Fruit fly (Drosophila melanogaster) whole organism, embryonic: Measurements from ENCODE around the gene bark.
A peak's percentile ranks its signal among the peaks of the same experiment; 100 is the strongest.

Experiments used
- Aef1 ChIP-seq: fragments of 200-800 bp; sonication (Bioruptor generic); IDR thresholded peaks from 3 replicates; pipeline ENCODE4 v1.3.6; 2022; ENCODE audit warnings: missing biosample characterization, missing genetic modification characterization
- BtbVII ChIP-seq: fragments of 200-800 bp; sonication (Bioruptor generic); optimal IDR thresholded peaks from 3 replicates; lab custom pipeline; 2017; ENCODE audit warnings: missing biosample characterization, mild to moderate bottlenecking, missing genetic modification characterization
- CG1024 ChIP-seq: fragments of 200-800 bp; sonication (Bioruptor generic); IDR thresholded peaks from 2 replicates; pipeline ENCODE4 v1.3.6; 2022; ENCODE audit warnings: missing biosample characterization, missing genetic modification characterization
- CG10959 ChIP-seq: fragments of 200-800 bp; sonication (Bioruptor generic); IDR thresholded peaks from 2 replicates; pipeline ENCODE4 v1.3.6; 2022; ENCODE audit warnings: missing biosample characterization, missing genetic modification characterization
- CG11695 ChIP-seq: fragments of 200-800 bp; sonication (Bioruptor generic); IDR thresholded peaks from 3 replicates; pipeline ENCODE4 v1.3.6; 2022; ENCODE audit warnings: missing biosample characterization, missing genetic modification characterization
- CG12155 ChIP-seq: fragments of 200-800 bp; sonication (Bioruptor generic); optimal IDR thresholded peaks from 3 replicates; lab custom pipeline; 2016; ENCODE audit warnings: missing biosample characterization, missing genetic modification characterization
- CG1233 ChIP-seq: fragments of 200-800 bp; sonication (Bioruptor generic); optimal IDR thresholded peaks from 4 replicates; lab custom pipeline; 2018; ENCODE audit warnings: missing biosample characterization, mild to moderate bottlenecking, missing genetic modification characterization
- CG12391 ChIP-seq: fragments of 200-800 bp; sonication (Bioruptor generic); optimal IDR thresholded peaks from 3 replicates; lab custom pipeline; 2018; ENCODE audit warnings: missing biosample characterization, mild to moderate bottlenecking, missing genetic modification characterization, moderate library complexity
- CG12744 ChIP-seq: fragments of 200-800 bp; sonication (Bioruptor generic); optimal IDR thresholded peaks from 2 replicates; lab custom pipeline; 2016; ENCODE audit warnings: missing biosample characterization, missing genetic modification characterization
- CG12942 ChIP-seq: fragments of 200-800 bp; sonication (Bioruptor generic); optimal IDR thresholded peaks from 3 replicates; lab custom pipeline; 2016; ENCODE audit warnings: missing biosample characterization, missing genetic modification characterization
- CG13287 ChIP-seq: fragments of 200-800 bp; sonication (Bioruptor generic); IDR thresholded peaks from 2 replicates; pipeline ENCODE4 v1.3.6; 2022; ENCODE audit warnings: missing biosample characterization, missing genetic modification characterization; ENCODE audit not compliant: partially characterized antibody
- CG13424 ChIP-seq: fragments of 200-800 bp; sonication (Bioruptor generic); optimal IDR thresholded peaks from 2 replicates; lab custom pipeline; 2019; ENCODE audit warnings: missing biosample characterization, mild to moderate bottlenecking, missing genetic modification characterization, moderate library complexity
- CG14667 ChIP-seq: fragments of 200-800 bp; sonication (Bioruptor generic); IDR thresholded peaks from 2 replicates; pipeline ENCODE4 v1.3.6; 2022; ENCODE audit warnings: missing biosample characterization, missing genetic modification characterization
- CG15696 ChIP-seq: fragments of 200-800 bp; sonication (Bioruptor generic); optimal IDR thresholded peaks from 2 replicates; lab custom pipeline; 2019; ENCODE audit warnings: missing biosample characterization, mild to moderate bottlenecking, missing genetic modification characterization, moderate library complexity
- CG17328 ChIP-seq: fragments of 200-800 bp; sonication (Bioruptor generic); IDR thresholded peaks from 2 replicates; pipeline ENCODE4 v1.3.6; 2022; ENCODE audit warnings: missing biosample characterization, missing genetic modification characterization
- CG17385 ChIP-seq: fragments of 200-800 bp; sonication (Bioruptor generic); optimal IDR thresholded peaks from 3 replicates; lab custom pipeline; 2018; ENCODE audit warnings: missing biosample characterization, mild to moderate bottlenecking, missing genetic modification characterization
- CG18262 ChIP-seq: fragments of 200-800 bp; optimal IDR thresholded peaks from 3 replicates; lab custom pipeline; 2019; ENCODE audit warnings: missing biosample characterization, mild to moderate bottlenecking, missing genetic modification characterization, moderate library complexity
- CG3838 ChIP-seq: fragments of 200-800 bp; sonication (Bioruptor generic); optimal IDR thresholded peaks from 3 replicates; lab custom pipeline; 2016; ENCODE audit warnings: missing biosample characterization, missing genetic modification characterization
- CG9727 ChIP-seq: fragments of 200-800 bp; sonication (Bioruptor generic); optimal IDR thresholded peaks from 3 replicates; lab custom pipeline; 2017; ENCODE audit warnings: missing biosample characterization, mild to moderate bottlenecking, missing genetic modification characterization
- D19A ChIP-seq: fragments of 200-800 bp; optimal IDR thresholded peaks from 3 replicates; lab custom pipeline; 2019; ENCODE audit warnings: missing biosample characterization, mild to moderate bottlenecking, missing genetic modification characterization, moderate library complexity
- D19B ChIP-seq: fragments of 200-800 bp; sonication (Bioruptor generic); optimal IDR thresholded peaks from 2 replicates; lab custom pipeline; 2017; ENCODE audit warnings: missing biosample characterization, mild to moderate bottlenecking, missing genetic modification characterization
- Dbx ChIP-seq: fragments of 200-800 bp; sonication (Bioruptor generic); IDR thresholded peaks from 3 replicates; pipeline ENCODE4 v1.3.6; 2022; ENCODE audit warnings: missing biosample characterization, missing genetic modification characterization
- E2f2 ChIP-seq: fragments of 200-800 bp; sonication (Bioruptor generic); IDR thresholded peaks from 2 replicates; pipeline ENCODE4 v1.3.6; 2022; ENCODE audit warnings: missing biosample characterization, missing genetic modification characterization
- H15 ChIP-seq: fragments of 200-800 bp; sonication (Bioruptor generic); IDR thresholded peaks from 3 replicates; pipeline ENCODE4 v1.3.6; 2022; ENCODE audit warnings: missing biosample characterization, missing genetic modification characterization
- HmgZ ChIP-seq: fragments of 200-800 bp; sonication (Bioruptor generic); optimal IDR thresholded peaks from 2 replicates; lab custom pipeline; 2018; ENCODE audit warnings: missing biosample characterization, mild to moderate bottlenecking, missing genetic modification characterization
- Myb ChIP-seq: fragments of 200-800 bp; sonication (Bioruptor generic); optimal IDR thresholded peaks from 2 replicates; lab custom pipeline; 2016; ENCODE audit warnings: missing biosample characterization, missing genetic modification characterization
- NK7.1 ChIP-seq: fragments of 200-800 bp; sonication (Bioruptor generic); optimal IDR thresholded peaks from 3 replicates; lab custom pipeline; 2016; ENCODE audit warnings: missing biosample characterization, missing genetic modification characterization
- NfI ChIP-seq: fragments of 200-800 bp; sonication (Bioruptor generic); optimal IDR thresholded peaks from 3 replicates; lab custom pipeline; 2018; ENCODE audit warnings: missing biosample characterization, mild to moderate bottlenecking, missing genetic modification characterization, moderate library complexity
- Oaz ChIP-seq: fragments of 200-800 bp; sonication (Bioruptor generic); IDR thresholded peaks from 2 replicates; pipeline ENCODE4 v1.3.6; 2022; ENCODE audit warnings: missing biosample characterization, missing genetic modification characterization
- Side ChIP-seq: fragments of 200-800 bp; sonication (Bioruptor generic); optimal IDR thresholded peaks from 2 replicates; lab custom pipeline; 2016; ENCODE audit warnings: missing biosample characterization, missing genetic modification characterization
- Sox100B ChIP-seq: fragments of 200-800 bp; sonication (Bioruptor generic); optimal IDR thresholded peaks from 3 replicates; lab custom pipeline; 2018; ENCODE audit warnings: missing biosample characterization, mild to moderate bottlenecking, missing genetic modification characterization
- Sox102F ChIP-seq: fragments of 200-800 bp; sonication (Bioruptor generic); optimal IDR thresholded peaks from 2 replicates; lab custom pipeline; 2018; ENCODE audit warnings: missing biosample characterization, mild to moderate bottlenecking, missing genetic modification characterization, moderate library complexity
- Stat92E ChIP-seq, 3 experiments: fragments of >200 bp in 2 of 3; fragments of 200-800 bp in 1 of 3; sonication (Bioruptor generic) in 1 of 3; optimal IDR thresholded peaks; 2 replicates each; lab custom pipeline; 2017 to 2019; ENCODE audit warnings: missing biosample characterization in 3 of 3, missing genetic modification characterization in 3 of 3, mild to moderate bottlenecking in 1 of 3, moderate library complexity in 1 of 3
- ara ChIP-seq: fragments of 200-800 bp; sonication (Bioruptor generic); IDR thresholded peaks from 2 replicates; pipeline ENCODE4 v1.3.6; 2022; ENCODE audit warnings: missing biosample characterization, missing genetic modification characterization
- ash1 ChIP-seq: fragments of 200-800 bp; sonication (Bioruptor generic); optimal IDR thresholded peaks from 2 replicates; lab custom pipeline; 2018; ENCODE audit warnings: missing biosample characterization, mild to moderate bottlenecking, missing genetic modification characterization
- cas ChIP-seq: fragments of 200-800 bp; sonication (Bioruptor generic); IDR thresholded peaks from 2 replicates; pipeline ENCODE4 v1.3.6; 2022; ENCODE audit warnings: missing biosample characterization, missing genetic modification characterization
- croc ChIP-seq: fragments of 200-800 bp; sonication (Bioruptor generic); conservative IDR thresholded peaks from 3 replicates; pipeline ENCODE4 v1.3.6; 2022; ENCODE audit warnings: missing biosample characterization, missing genetic modification characterization
- en ChIP-seq: fragments of 200-800 bp; sonication (Bioruptor generic); optimal IDR thresholded peaks from 2 replicates; lab custom pipeline; 2016; ENCODE audit warnings: missing biosample characterization, missing genetic modification characterization
- gsb ChIP-seq: fragments of 200-800 bp; sonication (Bioruptor generic); IDR thresholded peaks from 2 replicates; pipeline ENCODE4 v1.3.6; 2022; ENCODE audit warnings: missing biosample characterization, missing genetic modification characterization
- ind ChIP-seq: fragments of 200-800 bp; sonication (Bioruptor generic); optimal IDR thresholded peaks from 3 replicates; lab custom pipeline; 2016; ENCODE audit warnings: missing biosample characterization, missing genetic modification characterization
- nmo ChIP-seq: fragments of 200-800 bp; sonication (Bioruptor generic); optimal IDR thresholded peaks from 2 replicates; lab custom pipeline; 2018; ENCODE audit warnings: missing biosample characterization, mild to moderate bottlenecking, missing genetic modification characterization, moderate library complexity
- p53 ChIP-seq: fragments of 200-800 bp; sonication (Bioruptor generic); optimal IDR thresholded peaks from 2 replicates; lab custom pipeline; 2016; ENCODE audit warnings: missing biosample characterization, missing genetic modification characterization
- pb ChIP-seq: fragments of 200-800 bp; sonication (Bioruptor generic); optimal IDR thresholded peaks from 3 replicates; lab custom pipeline; 2016; ENCODE audit warnings: missing biosample characterization, missing genetic modification characterization
- pum ChIP-seq: fragments of 200-800 bp; sonication (Bioruptor generic); optimal IDR thresholded peaks from 2 replicates; lab custom pipeline; 2016; ENCODE audit warnings: missing biosample characterization, missing genetic modification characterization
- run ChIP-seq: fragments of 200-800 bp; sonication (Bioruptor generic); optimal IDR thresholded peaks from 3 replicates; lab custom pipeline; 2018; ENCODE audit warnings: missing biosample characterization, mild to moderate bottlenecking, missing genetic modification characterization
- sqz ChIP-seq: fragments of 200-800 bp; sonication (Bioruptor generic); optimal IDR thresholded peaks from 3 replicates; lab custom pipeline; 2018; ENCODE audit warnings: missing biosample characterization, mild to moderate bottlenecking, missing genetic modification characterization
- stc ChIP-seq: fragments of 200-800 bp; sonication (Bioruptor generic); IDR thresholded peaks from 2 replicates; pipeline ENCODE4 v1.3.6; 2022; ENCODE audit warnings: missing biosample characterization, missing genetic modification characterization
- tx ChIP-seq: fragments of 200-800 bp; sonication (Bioruptor generic); optimal IDR thresholded peaks from 2 replicates; lab custom pipeline; 2016; ENCODE audit warnings: missing biosample characterization, missing genetic modification characterization
- vfl ChIP-seq: fragments of 200-800 bp; sonication (Bioruptor generic); optimal IDR thresholded peaks from 2 replicates; lab custom pipeline; 2016; ENCODE audit warnings: missing biosample characterization, missing genetic modification characterization
- zfh2 ChIP-seq: fragments of 200-800 bp; sonication (Bioruptor generic); optimal IDR thresholded peaks from 2 replicates; lab custom pipeline; 2016; ENCODE audit warnings: missing biosample characterization, missing genetic modification characterization

bark gene

DNA sequence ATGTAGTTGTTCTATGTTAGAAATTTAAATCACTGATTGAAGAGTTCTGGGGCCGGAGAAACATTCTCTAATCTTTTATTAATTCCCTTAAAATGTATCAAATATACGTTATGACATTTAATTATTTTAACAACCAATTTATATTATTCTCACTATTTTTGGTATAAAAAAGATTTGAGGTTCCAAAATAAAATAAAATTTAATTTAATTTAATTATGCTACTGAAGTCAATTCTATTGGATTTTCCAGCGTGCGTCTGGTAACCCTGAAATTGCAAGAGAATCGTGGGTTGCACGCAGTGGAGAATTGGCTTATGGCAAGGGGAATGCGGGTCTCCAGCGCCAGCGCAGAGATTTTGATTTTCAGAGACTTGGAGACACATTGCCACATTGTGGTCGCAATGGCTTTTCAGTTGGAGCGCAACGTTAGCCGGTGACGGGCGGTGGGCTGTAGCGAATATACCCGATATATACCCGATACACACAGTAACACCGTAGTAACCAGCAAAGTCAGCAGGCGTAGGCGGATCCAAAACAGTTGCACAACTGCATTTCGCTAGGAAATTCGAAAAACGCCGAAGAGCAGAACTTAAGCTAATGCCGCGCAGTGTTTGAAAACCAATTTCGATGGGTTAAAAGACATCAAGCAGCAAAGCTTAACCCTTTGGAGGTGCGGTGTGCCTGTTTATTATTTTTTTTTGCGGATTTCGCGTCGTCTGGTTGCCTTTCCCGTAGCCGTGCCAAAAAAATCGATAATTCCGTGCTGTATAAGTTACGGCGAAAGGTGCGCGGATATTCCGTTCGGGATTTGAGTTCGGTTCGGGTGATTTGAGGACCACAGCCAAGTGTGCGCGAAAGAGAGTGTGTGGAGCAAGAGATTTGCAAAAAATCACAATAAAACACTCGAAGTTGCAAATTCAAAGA, 18.6 kb downstream of the bark start (continued):
- TF ChIP-seq HmgZ (tag; lab: Kevin White, UChicago) (no peak), NK7.1 (GFP tag; lab: Kevin White, UChicago) (no peak), E2f2 (GFP tag; lab: Robert Waterston, UW) (no peak), vfl (GFP tag; lab: Kevin White, UChicago) (no peak), run (no peak), CG1233 (GFP tag; lab: Kevin White, UChicago) (peak; percentile 20), ind (GFP tag; lab: Kevin White, UChicago) (no peak), p53 (GFP tag; lab: Kevin White, UChicago) (no peak), CG13287 (GFP tag; lab: Robert Waterston, UW) (no peak), CG12155 (GFP tag; lab: Kevin White, UChicago) (no peak), Oaz (no peak), sqz (GFP tag; lab: Kevin White, UChicago) (peak; percentile 27), croc (GFP tag; lab: Robert Waterston, UW) (no peak), BtbVII (GFP tag; lab: Kevin White, UChicago) (no peak), NfI (peak; percentile 2), nmo (GFP tag; lab: Kevin White, UChicago) (peak; percentile 72), ash1 (GFP tag; lab: Kevin White, UChicago) (no peak), Sox102F (GFP tag; lab: Kevin White, UChicago) (peak; percentile 20), CG9727 (peak; percentile 71), pum (GFP tag; lab: Kevin White, UChicago) (no peak), CG13424 (tag; lab: Kevin White, UChicago) (peak; percentile 63), D19B (no peak), Aef1 (no peak; the same call in 2 of the 3 replicates), CG12391 (tag; lab: Kevin White, UChicago) (peak; percentile 48), CG11695 (GFP tag; lab: Robert Waterston, UW) (0 out of 3 replicates have a peak, but pooled peaks have one; percentile 17), ara (GFP tag; lab: Robert Waterston, UW) (peak; percentile 49), Side (GFP tag; lab: Kevin White, UChicago) (no peak), Dbx (0 out of 3 replicates have a peak, but pooled peaks have one; percentile 11), stc (no peak), zfh2 (GFP tag; lab: Kevin White, UChicago) (no peak), CG12942 (GFP tag; lab: Kevin White, UChicago) (no peak), Myb (GFP tag; lab: Kevin White, UChicago) (no peak), Stat92E (GFP tag; optimal IDR thresholded peaks at IDR 0.05; lab: Kevin White, UChicago) (no peak), CG17385 (GFP tag; lab: Kevin White, UChicago) (peak; percentile 30), tx (GFP tag; lab: Kevin White, UChicago) (no peak), CG15696 (tag; lab: Kevin White, UChicago) (no peak), CG1024 (GFP tag; lab: Robert Waterston, UW) (peak; percentile 27; the same call in 1 of the 2 replicates), CG12744 (no peak), CG10959 (GFP tag; lab: Robert Waterston, UW) (0 out of 2 replicates have a peak, but pooled peaks have one; percentile 9), Sox100B (GFP tag; lab: Kevin White, UChicago) (peak; percentile 68), CG17328 (GFP tag; lab: Robert Waterston, UW) (no peak), CG18262 (tag; lab: Kevin White, UChicago) (peak; percentile 78), cas (no peak), H15 (GFP tag; lab: Robert Waterston, UW) (peak; percentile 29; the same call in 1 of the 3 replicates), gsb (GFP tag; lab: Robert Waterston, UW) (no peak), en (GFP tag; lab: Kevin White, UChicago) (no peak), pb (no peak), CG14667 (no peak), CG3838 (GFP tag; lab: Kevin White, UChicago) (no peak), D19A (tag; lab: Kevin White, UChicago) (peak; percentile 48)
